Fruit fly (Drosophila melanogaster): Measurements from ENCODE around the gene ais.
A peak's percentile ranks its signal among the peaks of the same experiment; 100 is the strongest.

The ais gene

DNA sequence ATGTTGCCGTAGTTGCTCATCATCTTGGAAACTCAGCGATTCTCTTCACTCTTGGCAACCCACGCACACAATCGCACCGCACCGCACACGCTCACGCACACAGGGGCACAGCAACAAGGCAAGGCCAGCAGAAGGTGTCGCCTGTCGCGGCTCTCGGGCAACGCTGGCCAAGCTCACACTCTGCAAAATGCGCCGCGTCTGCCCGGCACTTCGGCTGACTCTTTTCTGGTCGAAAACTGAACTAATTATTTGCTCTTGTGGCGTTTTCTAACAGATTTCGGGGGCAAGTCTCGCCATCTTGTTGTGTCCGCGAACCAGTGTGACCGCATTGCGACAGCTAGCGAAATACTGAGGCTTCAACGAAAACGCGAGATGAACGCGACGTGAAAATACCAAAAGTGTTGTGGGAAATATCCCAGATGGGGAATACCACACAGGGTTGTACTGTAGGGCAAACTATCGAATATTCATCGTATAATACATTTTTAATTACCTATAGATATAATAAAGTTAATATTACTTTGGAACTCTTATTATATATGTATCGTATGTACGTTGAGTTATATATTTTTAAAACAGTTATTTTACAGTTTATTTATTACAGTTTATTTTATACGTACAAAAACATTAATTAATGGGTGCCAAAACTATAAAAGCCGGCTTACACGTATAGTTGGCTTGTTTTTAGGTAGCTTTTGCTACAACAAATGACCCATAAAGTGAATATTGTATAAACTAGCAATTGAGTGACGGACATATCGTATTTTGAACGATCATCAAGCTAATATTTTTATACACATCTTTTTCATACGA is 41.9 kb upstream of the ais start, which contains the start of the genes MED19 and CG7430:
MED19 (minus strand) TSS at position 333 of the 813 bp plus-strand sequence.
CG7430 (plus strand) TSS at position 748 of the 813 bp plus-strand sequence.
- TF ChIP-seq CG3995 (GFP tag; optimal IDR thresholded peaks at IDR 0.05) (no peak), sc (optimal IDR thresholded peaks at IDR 0.05) (no peak), sc (GFP tag; optimal IDR thresholded peaks at IDR 0.05) (no peak), gt (GFP tag; IDR thresholded peaks at IDR 0.05) (no peak), CTCF (GFP tag; optimal IDR thresholded peaks at IDR 0.05) (peak; percentile 17), Myb (GFP tag; optimal IDR thresholded peaks at IDR 0.05) (no peak), luna (GFP tag; optimal IDR thresholded peaks at IDR 0.05) (no peak), CG12071 (GFP tag; optimal IDR thresholded peaks at IDR 0.05) (no peak), phol (tag; optimal IDR thresholded peaks at IDR 0.05) (peak; percentile 98), pum (GFP tag; optimal IDR thresholded peaks at IDR 0.05) (no peak), CG1233 (GFP tag; optimal IDR thresholded peaks at IDR 0.05) (no peak), dm (GFP tag; optimal IDR thresholded peaks at IDR 0.05) (peak; percentile 34), CG43689 (GFP tag; IDR thresholded peaks at IDR 0.05) (no peak), sd (tag; optimal IDR thresholded peaks at IDR 0.05) (no peak), CG7271 (tag; optimal IDR thresholded peaks at IDR 0.05) (peak; percentile 51), CG3163 (GFP tag; optimal IDR thresholded peaks at IDR 0.05) (no peak), Meics (GFP tag; optimal IDR thresholded peaks at IDR 0.05) (no peak), Mrtf (GFP tag; IDR thresholded peaks at IDR 0.05) (no peak), Hand (GFP tag; optimal IDR thresholded peaks at IDR 0.05) (peak; percentile 28), CG16779 (GFP tag; IDR thresholded peaks at IDR 0.05) (no peak), CG13894 (tag; optimal IDR thresholded peaks at IDR 0.05) (peak; percentile 17), CG7556 (GFP tag; optimal IDR thresholded peaks at IDR 0.05) (no peak), CG30403 (GFP tag; optimal IDR thresholded peaks at IDR 0.05) (no peak), fd102C (GFP tag; optimal IDR thresholded peaks at IDR 0.05) (no peak), slp2 (GFP tag; optimal IDR thresholded peaks at IDR 0.05) (no peak), H2.0 (GFP tag; IDR thresholded peaks at IDR 0.05) (no peak), CG15073 (GFP tag; optimal IDR thresholded peaks at IDR 0.05) (no peak), CG16813 (GFP tag; IDR thresholded peaks at IDR 0.05; ENCODE audit: partially characterized antibody) (peak; percentile 49), CG17802 (tag; optimal IDR thresholded peaks at IDR 0.05) (no peak), CG2202 (tag; optimal IDR thresholded peaks at IDR 0.05) (no peak), CG7372 (GFP tag; IDR thresholded peaks at IDR 0.05) (no peak), CG31224 (GFP tag; IDR thresholded peaks at IDR 0.05) (no peak), CG31388 (GFP tag; optimal IDR thresholded peaks at IDR 0.05) (no peak), odd (GFP tag; optimal IDR thresholded peaks at IDR 0.05) (no peak), CG2129 (GFP tag; IDR thresholded peaks at IDR 0.05; ENCODE audit: partially characterized antibody) (no peak), mld (GFP tag; IDR thresholded peaks at IDR 0.05; ENCODE audit: partially characterized antibody) (0 out of 3 replicates have a peak, but pooled peaks have one; percentile 50), CG7786 (GFP tag; optimal IDR thresholded peaks at IDR 0.05) (no peak), CG2889 (GFP tag; IDR thresholded peaks at IDR 0.05) (no peak), CG9727 (GFP tag; optimal IDR thresholded peaks at IDR 0.05) (peak; percentile 33), gsb-n (tag; optimal IDR thresholded peaks at IDR 0.05) (no peak), Atf6 (GFP tag; IDR thresholded peaks at IDR 0.05) (no peak), CG10321 (GFP tag; IDR thresholded peaks at IDR 0.05) (no peak), sug (tag; optimal IDR thresholded peaks at IDR 0.05) (no peak), CG7839 (tag; optimal IDR thresholded peaks at IDR 0.05) (no peak), crp (GFP tag; optimal IDR thresholded peaks at IDR 0.05) (peak in 1 of 2 experiments; percentile 34), chif (GFP tag; optimal IDR thresholded peaks at IDR 0.05) (no peak), CG7928 (GFP tag; optimal IDR thresholded peaks at IDR 0.05) (peak; percentile 62), CG7357 (GFP tag; IDR thresholded peaks at IDR 0.05) (no peak), al (GFP tag; IDR thresholded peaks at IDR 0.05) (no peak), Hr78 (GFP tag; optimal IDR thresholded peaks at IDR 0.05) (no peak)

All from whole organism, embryonic.